In genomic region chr3L:20354872-20355271, dm6 we compare ENCODE assay signal across 4 fruit fly cellular contexts.
TF ChIP-seq lines count a peak whose summit lies in the region.

No protein-coding gene starts in this region.

- no peak for TF ChIP-seq CTCF in whole organism, embryonic (GFP tag; optimal IDR thresholded peaks at IDR 0.05; lab: Kevin White, UChicago)

TF ChIP-seq in whole organism, embryonic, 481 proteins besides CTCF, POLR2A, EP300 and RAD21:
- TF ChIP-seq CG11456 (GFP tag; IDR thresholded peaks at IDR 0.05; lab: Robert Waterston, UW) (no peak), CG5953 (GFP tag; IDR thresholded peaks at IDR 0.05; lab: Robert Waterston, UW) (peak; percentile 26; the same call in 1 of the 2 replicates)

TF ChIP-seq in whole organism, prepupa, 60 proteins besides CTCF, POLR2A, EP300 and RAD21:
- TF ChIP-seq svp (GFP tag; lab: Kevin White, UChicago), result peak; percentile 98
- no peak for TF ChIP-seq CG9139 (GFP tag; optimal IDR thresholded peaks at IDR 0.05; lab: Kevin White, UChicago)
- no peak for TF ChIP-seq vri (GFP tag; optimal IDR thresholded peaks at IDR 0.05; lab: Kevin White, UChicago)
- no peak for TF ChIP-seq CG11294 (GFP tag; IDR thresholded peaks at IDR 0.05; lab: Robert Waterston, UW)
- TF ChIP-seq dac (GFP tag; optimal IDR thresholded peaks at IDR 0.05; lab: Kevin White, UChicago), result no peak

TF ChIP-seq in whole organism, pupa, 21 proteins besides CTCF, POLR2A, EP300 and RAD21:
- TF ChIP-seq CG10348 (GFP tag; IDR thresholded peaks at IDR 0.05; lab: Robert Waterston, UW) (no peak), Pif1A (GFP tag; optimal IDR thresholded peaks at IDR 0.05; lab: Kevin White, UChicago) (no peak), gl (tag; optimal IDR thresholded peaks at IDR 0.05; lab: Kevin White, UChicago) (no peak), CG34367 (tag; optimal IDR thresholded peaks at IDR 0.05; lab: Kevin White, UChicago) (no peak), EcR (GFP tag; optimal IDR thresholded peaks at IDR 0.05; lab: Kevin White, UChicago) (peak; percentile 82), D1 (tag; optimal IDR thresholded peaks at IDR 0.05; lab: Kevin White, UChicago) (no peak), CG32121 (GFP tag; IDR thresholded peaks at IDR 0.05; lab: Robert Waterston, UW) (no peak), fd96Ca (GFP tag; IDR thresholded peaks at IDR 0.05; lab: Robert Waterston, UW) (no peak)

TF ChIP-seq in whole organism, wandering third instar larva, 38 proteins besides CTCF, POLR2A, EP300 and RAD21:
- TF ChIP-seq Dfd (GFP tag; optimal IDR thresholded peaks at IDR 0.05; lab: Kevin White, UChicago), result no peak
- no peak for TF ChIP-seq fru (GFP tag; optimal IDR thresholded peaks at IDR 0.05; lab: Kevin White, UChicago)
- TF ChIP-seq dl (GFP tag; optimal IDR thresholded peaks at IDR 0.05; lab: Kevin White, UChicago; ENCODE audit: insufficient read depth in 1 of 2, partially characterized antibody in 2 of 2), result no peak
- no peak for TF ChIP-seq OdsH (GFP tag; optimal IDR thresholded peaks at IDR 0.05; lab: Kevin White, UChicago)
- TF ChIP-seq Rel (GFP tag; optimal IDR thresholded peaks at IDR 0.05; lab: Kevin White, UChicago), result no peak
- peak; percentile 2 for TF ChIP-seq Rel (tag; optimal IDR thresholded peaks at IDR 0.05; lab: Kevin White, UChicago)
